Worm (Caenorhabditis elegans): Measurements from ENCODE around the gene srab-2.

DNA sequence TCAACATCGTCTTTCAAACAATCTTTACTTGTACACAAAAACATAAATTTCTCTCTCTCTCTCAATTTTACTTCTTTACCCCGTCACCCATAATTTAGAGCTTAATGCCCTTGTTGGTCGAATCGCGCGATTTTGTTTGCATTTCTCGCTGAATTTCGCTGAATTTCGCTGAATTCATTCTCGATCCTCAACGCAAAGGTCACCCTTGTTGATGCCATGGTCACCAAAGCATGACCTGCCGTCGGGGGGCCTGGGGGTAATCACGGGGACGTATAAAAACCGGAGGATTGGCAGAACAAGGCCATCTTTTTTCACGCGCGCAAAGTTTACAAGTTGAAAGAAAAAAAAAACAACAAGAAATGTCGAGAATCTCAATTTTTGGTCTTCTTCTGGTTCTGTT, 25.2 kb upstream of the srab-2 start, which contains the start of gene F14F9.8:
- TF ChIP-seq ceh-82 (tag; optimal IDR thresholded peaks at IDR 0.05) (no peak), jun-1 (tag; optimal IDR thresholded peaks at IDR 0.05) (no peak), mep-1 (tag; optimal IDR thresholded peaks at IDR 0.05) (no peak), efl-3 (GFP tag; optimal IDR thresholded peaks at IDR 0.05) (no peak), lin-15B (tag; optimal IDR thresholded peaks at IDR 0.05) (no peak), ceh-63 (GFP tag; optimal IDR thresholded peaks at IDR 0.05) (no peak), lin-35 (GFP tag; optimal IDR thresholded peaks at IDR 0.05) (no peak), nhr-11 (tag; optimal IDR thresholded peaks at IDR 0.05) (no peak), lir-3 (tag; optimal IDR thresholded peaks at IDR 0.05; ENCODE audit: poor library complexity) (no peak), nhr-77 (tag; optimal IDR thresholded peaks at IDR 0.05) (no peak), ztf-11 (tag; optimal IDR thresholded peaks at IDR 0.05) (no peak)
